Worm (Caenorhabditis elegans) whole organism, mixed stage, embryonic: ENCODE results near the gene hgrs-1.

Experiments used
- blmp-1 ChIP-seq: fragments of 150-350 bp; optimal IDR thresholded peaks from 2 replicates; lab custom pipeline; 2014; ENCODE audit warnings: missing biosample characterization, missing genetic modification characterization
- lin-13 ChIP-seq: fragments of 150-350 bp; optimal IDR thresholded peaks from 2 replicates; lab custom pipeline; 2014; ENCODE audit warnings: missing biosample characterization, missing genetic modification characterization
- lsy-2 ChIP-seq: fragments of 150-350 bp; optimal IDR thresholded peaks from 2 replicates; lab custom pipeline; 2014; ENCODE audit warnings: missing biosample characterization, missing genetic modification characterization
- snpc-4 ChIP-seq: fragments of 150-350 bp; optimal IDR thresholded peaks from 2 replicates; lab custom pipeline; 2014; ENCODE audit warnings: missing biosample characterization, missing genetic modification characterization
- sptf-1 ChIP-seq: sonication (generic microtip); optimal IDR thresholded peaks from 2 replicates; lab custom pipeline; 2017; ENCODE audit warnings: mild to moderate bottlenecking, missing genetic modification characterization, moderate library complexity, missing compliant biosample characterization
- ztf-11 ChIP-seq: fragments of 150-350 bp; optimal IDR thresholded peaks from 2 replicates; lab custom pipeline; 2014; ENCODE audit warnings: missing biosample characterization, missing genetic modification characterization

DNA sequence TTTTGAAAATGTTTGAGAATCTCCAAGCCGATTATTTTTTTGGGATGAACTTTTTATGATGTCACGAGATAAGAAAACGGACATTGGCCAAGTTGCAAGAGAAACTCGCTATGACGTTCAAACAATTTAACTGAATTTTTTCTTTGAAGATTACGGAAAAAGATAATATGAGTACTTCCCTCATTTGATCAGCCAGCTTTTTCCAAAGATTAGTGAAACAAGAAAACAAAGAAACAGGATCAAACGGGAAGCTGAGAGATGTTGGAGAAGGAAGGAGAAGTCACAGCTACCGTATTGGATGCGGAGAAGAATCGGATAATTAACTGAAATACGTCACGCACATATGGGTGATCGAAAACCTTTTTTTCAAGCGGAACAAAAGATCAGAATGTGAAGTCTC is 48.3 kb upstream of the hgrs-1 start:
- TF ChIP-seq lin-13 (no peak), sptf-1 (tag; lab: Kevin White, UChicago) (no peak), blmp-1 (tag; lab: Kevin White, UChicago) (no peak), ztf-11 (tag; lab: Kevin White, UChicago) (no peak), snpc-4 (tag; lab: Kevin White, UChicago) (no peak), lsy-2 (tag; lab: Kevin White, UChicago) (no peak)
